Fruit fly (Drosophila melanogaster) whole organism, embryonic: ENCODE results near the gene CheA75a.
A peak's percentile ranks its signal among the peaks of the same experiment; 100 is the strongest.

Source experiments
- Abd-B ChIP-seq: fragments of 200-800 bp; sonication (Bioruptor generic); optimal IDR thresholded peaks from 2 replicates; lab custom pipeline; 2018; ENCODE audit warnings: missing biosample characterization, mild to moderate bottlenecking, missing genetic modification characterization, moderate library complexity
- Atf-2 ChIP-seq: fragments of 200-800 bp; sonication (Bioruptor generic); optimal IDR thresholded peaks from 2 replicates; lab custom pipeline; 2016; ENCODE audit warnings: missing biosample characterization, missing genetic modification characterization
- Bdp1 ChIP-seq: fragments of 200-800 bp; sonication (Bioruptor generic); optimal IDR thresholded peaks from 3 replicates; lab custom pipeline; 2016; ENCODE audit warnings: missing biosample characterization, missing genetic modification characterization
- CG10321 ChIP-seq: fragments of 200-800 bp; sonication (Bioruptor generic); IDR thresholded peaks from 2 replicates; pipeline ENCODE4 v1.3.6; 2022; ENCODE audit warnings: missing biosample characterization, missing genetic modification characterization
- CG10431 ChIP-seq: fragments of 200-800 bp; sonication (Bioruptor generic); optimal IDR thresholded peaks from 3 replicates; lab custom pipeline; 2018; ENCODE audit warnings: missing biosample characterization, mild to moderate bottlenecking, missing genetic modification characterization
- CG10543 ChIP-seq: fragments of 200-800 bp; sonication (Bioruptor generic); optimal IDR thresholded peaks from 3 replicates; lab custom pipeline; 2017; ENCODE audit warnings: missing biosample characterization, mild to moderate bottlenecking, missing genetic modification characterization, moderate library complexity
- CG12659 ChIP-seq: fragments of 200-800 bp; sonication (Bioruptor generic); optimal IDR thresholded peaks from 3 replicates; lab custom pipeline; 2017; ENCODE audit warnings: mild to moderate bottlenecking, missing biosample characterization, missing genetic modification reagents, missing genetic modification characterization
- CG13287 ChIP-seq: fragments of 200-800 bp; sonication (Bioruptor generic); IDR thresholded peaks from 2 replicates; pipeline ENCODE4 v1.3.6; 2022; ENCODE audit warnings: missing biosample characterization, missing genetic modification characterization; ENCODE audit not compliant: partially characterized antibody
- CG15269 ChIP-seq: fragments of 200-800 bp; sonication (Bioruptor generic); optimal IDR thresholded peaks from 2 replicates; lab custom pipeline; 2018; ENCODE audit warnings: missing biosample characterization, mild to moderate bottlenecking, missing genetic modification characterization, moderate library complexity
- CG18262 ChIP-seq: fragments of 200-800 bp; optimal IDR thresholded peaks from 3 replicates; lab custom pipeline; 2019; ENCODE audit warnings: missing biosample characterization, mild to moderate bottlenecking, missing genetic modification characterization, moderate library complexity
- CG18476 ChIP-seq: fragments of 200-800 bp; sonication (Bioruptor generic); optimal IDR thresholded peaks from 2 replicates; lab custom pipeline; 2016; ENCODE audit warnings: missing biosample characterization, mild to moderate bottlenecking, missing genetic modification characterization
- CG4617 ChIP-seq: fragments of 200-800 bp; sonication (Bioruptor generic); optimal IDR thresholded peaks from 3 replicates; lab custom pipeline; 2016; ENCODE audit warnings: missing biosample characterization, missing genetic modification characterization, borderline replicate concordance
- CG4730 ChIP-seq: fragments of 200-800 bp; sonication (Bioruptor generic); IDR thresholded peaks from 2 replicates; pipeline ENCODE4 v1.3.6; 2022; ENCODE audit warnings: missing biosample characterization, missing genetic modification characterization
- CG5245 ChIP-seq: fragments of 200-800 bp; sonication (Bioruptor generic); optimal IDR thresholded peaks from 3 replicates; lab custom pipeline; 2016; ENCODE audit warnings: missing biosample characterization, missing genetic modification characterization
- CG6683 ChIP-seq: fragments of 200-800 bp; sonication (Bioruptor generic); optimal IDR thresholded peaks from 2 replicates; lab custom pipeline; 2017; ENCODE audit warnings: missing biosample characterization, mild to moderate bottlenecking, missing genetic modification characterization, missing genetic modification reagents
- CG6813 ChIP-seq: fragments of 200-800 bp; sonication (Bioruptor generic); optimal IDR thresholded peaks from 2 replicates; lab custom pipeline; 2017; ENCODE audit warnings: missing biosample characterization, missing genetic modification characterization, mild to moderate bottlenecking, moderate library complexity, missing genetic modification reagents
- CG7839 ChIP-seq: fragments of 200-800 bp; sonication (Bioruptor generic); optimal IDR thresholded peaks from 3 replicates; lab custom pipeline; 2018; ENCODE audit warnings: missing biosample characterization, mild to moderate bottlenecking, missing genetic modification characterization, moderate library complexity
- CG8089 ChIP-seq: fragments of 200-800 bp; sonication (Bioruptor generic); optimal IDR thresholded peaks from 3 replicates; lab custom pipeline; 2016; ENCODE audit warnings: missing biosample characterization, missing genetic modification characterization
- CG8944 ChIP-seq: fragments of 200-800 bp; sonication (Bioruptor generic); optimal IDR thresholded peaks from 3 replicates; lab custom pipeline; 2016; ENCODE audit warnings: missing biosample characterization, missing genetic modification characterization
- CG9609 ChIP-seq: fragments of 200-800 bp; sonication (Bioruptor generic); optimal IDR thresholded peaks from 3 replicates; lab custom pipeline; 2016; ENCODE audit warnings: missing biosample characterization, missing genetic modification characterization
- CG9797 ChIP-seq: fragments of 200-800 bp; sonication (Bioruptor generic); optimal IDR thresholded peaks from 3 replicates; lab custom pipeline; 2018; ENCODE audit warnings: missing biosample characterization, mild to moderate bottlenecking, missing genetic modification characterization
- Camta ChIP-seq: fragments of 200-800 bp; sonication (Bioruptor generic); optimal IDR thresholded peaks from 2 replicates; lab custom pipeline; 2016; ENCODE audit warnings: missing biosample characterization, missing genetic modification characterization
- CrebB ChIP-seq: fragments of 200-800 bp; sonication (Bioruptor generic); optimal IDR thresholded peaks from 3 replicates; lab custom pipeline; 2018; ENCODE audit warnings: missing biosample characterization, mild to moderate bottlenecking, missing genetic modification characterization
- D19A ChIP-seq: fragments of 200-800 bp; optimal IDR thresholded peaks from 3 replicates; lab custom pipeline; 2019; ENCODE audit warnings: missing biosample characterization, mild to moderate bottlenecking, missing genetic modification characterization, moderate library complexity
- Doc2 ChIP-seq: fragments of 200-800 bp; sonication (Bioruptor generic); IDR thresholded peaks from 2 replicates; pipeline ENCODE4 v1.3.6; 2022; ENCODE audit warnings: missing biosample characterization, missing genetic modification characterization
- Doc3 ChIP-seq: fragments of 200-800 bp; sonication (Bioruptor generic); IDR thresholded peaks from 3 replicates; pipeline ENCODE4 v1.3.6; 2022; ENCODE audit warnings: missing biosample characterization, missing genetic modification characterization; ENCODE audit not compliant: partially characterized antibody
- Ets65A ChIP-seq: fragments of 200-800 bp; sonication (Bioruptor generic); peaks from one replicate; lab custom pipeline; 2016; ENCODE audit warnings: missing biosample characterization, missing genetic modification characterization
- Fer2 ChIP-seq: fragments of 200-800 bp; sonication (Bioruptor generic); optimal IDR thresholded peaks from 2 replicates; lab custom pipeline; 2018; ENCODE audit warnings: missing biosample characterization, mild to moderate bottlenecking, missing genetic modification characterization, moderate library complexity
- HLH3B ChIP-seq: fragments of 200-800 bp; sonication (Bioruptor generic); IDR thresholded peaks from 2 replicates; pipeline ENCODE4 v1.3.6; 2022; ENCODE audit warnings: missing biosample characterization, missing genetic modification characterization
- Jarid2 ChIP-seq: fragments of 200-800 bp; sonication (Bioruptor generic); optimal IDR thresholded peaks from 3 replicates; lab custom pipeline; 2017; ENCODE audit warnings: mild to moderate bottlenecking, missing biosample characterization, missing genetic modification reagents, missing genetic modification characterization
- MBD-R2 ChIP-seq: fragments of 200-800 bp; sonication (Bioruptor generic); IDR thresholded peaks from 2 replicates; pipeline ENCODE4 v1.3.6; 2022; ENCODE audit warnings: missing biosample characterization, missing genetic modification characterization
- Meics ChIP-seq: fragments of 200-800 bp; sonication (Bioruptor generic); optimal IDR thresholded peaks from 2 replicates; lab custom pipeline; 2017; ENCODE audit warnings: missing biosample characterization, mild to moderate bottlenecking, missing genetic modification characterization
- NFAT ChIP-seq: fragments of 200-800 bp; sonication (Bioruptor generic); IDR thresholded peaks from 2 replicates; pipeline ENCODE4 v1.3.6; 2022; ENCODE audit warnings: missing biosample characterization, missing genetic modification characterization
- Scr ChIP-seq: fragments of 200-800 bp; sonication (Bioruptor generic); IDR thresholded peaks from 2 replicates; pipeline ENCODE4 v1.3.6; 2022; ENCODE audit warnings: missing biosample characterization, missing genetic modification characterization; ENCODE audit not compliant: partially characterized antibody
- Sox100B ChIP-seq: fragments of 200-800 bp; sonication (Bioruptor generic); optimal IDR thresholded peaks from 3 replicates; lab custom pipeline; 2018; ENCODE audit warnings: missing biosample characterization, mild to moderate bottlenecking, missing genetic modification characterization
- Ssrp ChIP-seq: fragments of 200-800 bp; sonication (Bioruptor generic); optimal IDR thresholded peaks from 2 replicates; lab custom pipeline; 2018; ENCODE audit warnings: missing biosample characterization, mild to moderate bottlenecking, missing genetic modification characterization, moderate library complexity
- Xbp1 ChIP-seq: fragments of 200-800 bp; sonication (Bioruptor generic); optimal IDR thresholded peaks from 3 replicates; lab custom pipeline; 2016; ENCODE audit warnings: missing biosample characterization, mild to moderate bottlenecking, missing genetic modification characterization
- crp ChIP-seq, 2 experiments: fragments of 200-800 bp; sonication (Bioruptor generic); optimal IDR thresholded peaks; 2 replicates in 1 of 2; 3 replicates in 1 of 2; lab custom pipeline; 2017; ENCODE audit warnings: missing biosample characterization in 2 of 2, missing genetic modification characterization in 2 of 2, mild to moderate bottlenecking in 1 of 2, moderate library complexity in 1 of 2
- ems ChIP-seq: fragments of 200-800 bp; sonication (Bioruptor generic); optimal IDR thresholded peaks from 3 replicates; lab custom pipeline; 2016; ENCODE audit warnings: missing biosample characterization, missing genetic modification characterization
- gro ChIP-seq: fragments of 200-800 bp; sonication (Bioruptor generic); optimal IDR thresholded peaks from 2 replicates; lab custom pipeline; 2016; ENCODE audit warnings: missing biosample characterization, missing genetic modification characterization
- kah ChIP-seq: fragments of 200-800 bp; sonication (Bioruptor generic); optimal IDR thresholded peaks from 2 replicates; lab custom pipeline; 2018; ENCODE audit warnings: missing biosample characterization, mild to moderate bottlenecking, missing genetic modification characterization
- knrl ChIP-seq: fragments of 200-800 bp; sonication (Bioruptor generic); IDR thresholded peaks from 3 replicates; pipeline ENCODE4 v1.3.6; 2022; ENCODE audit warnings: missing biosample characterization, missing genetic modification characterization; ENCODE audit not compliant: partially characterized antibody
- lbe ChIP-seq: fragments of 200-800 bp; sonication (Bioruptor generic); optimal IDR thresholded peaks from 2 replicates; lab custom pipeline; 2016; ENCODE audit warnings: missing biosample characterization, mild to moderate bottlenecking, missing genetic modification characterization
- nmo ChIP-seq: fragments of 200-800 bp; sonication (Bioruptor generic); optimal IDR thresholded peaks from 2 replicates; lab custom pipeline; 2018; ENCODE audit warnings: missing biosample characterization, mild to moderate bottlenecking, missing genetic modification characterization, moderate library complexity
- schlank ChIP-seq: fragments of 200-800 bp; sonication (Bioruptor generic); optimal IDR thresholded peaks from 2 replicates; lab custom pipeline; 2018; ENCODE audit warnings: missing biosample characterization, mild to moderate bottlenecking, missing genetic modification characterization
- sisA ChIP-seq: fragments of 200-800 bp; sonication (Bioruptor generic); IDR thresholded peaks from 2 replicates; pipeline ENCODE4 v1.3.6; 2022; ENCODE audit warnings: missing biosample characterization, missing genetic modification characterization
- slbo ChIP-seq: fragments of 200-800 bp; sonication (Bioruptor generic); IDR thresholded peaks from 2 replicates; pipeline ENCODE4 v1.3.6; 2022; ENCODE audit warnings: missing biosample characterization, missing genetic modification characterization
- tup ChIP-seq: fragments of 200-800 bp; sonication (Bioruptor generic); optimal IDR thresholded peaks from 2 replicates; lab custom pipeline; 2016; ENCODE audit warnings: missing biosample characterization, mild to moderate bottlenecking, missing genetic modification characterization, moderate library complexity
- tx ChIP-seq: fragments of 200-800 bp; sonication (Bioruptor generic); optimal IDR thresholded peaks from 2 replicates; lab custom pipeline; 2016; ENCODE audit warnings: missing biosample characterization, missing genetic modification characterization
- vfl ChIP-seq: fragments of 200-800 bp; sonication (Bioruptor generic); optimal IDR thresholded peaks from 2 replicates; lab custom pipeline; 2016; ENCODE audit warnings: missing biosample characterization, missing genetic modification characterization
- wdn ChIP-seq: fragments of 200-800 bp; sonication (Bioruptor generic); IDR thresholded peaks from 2 replicates; pipeline ENCODE4 v1.3.6; 2022; ENCODE audit warnings: missing biosample characterization, missing genetic modification characterization

The CheA75a gene

DNA sequence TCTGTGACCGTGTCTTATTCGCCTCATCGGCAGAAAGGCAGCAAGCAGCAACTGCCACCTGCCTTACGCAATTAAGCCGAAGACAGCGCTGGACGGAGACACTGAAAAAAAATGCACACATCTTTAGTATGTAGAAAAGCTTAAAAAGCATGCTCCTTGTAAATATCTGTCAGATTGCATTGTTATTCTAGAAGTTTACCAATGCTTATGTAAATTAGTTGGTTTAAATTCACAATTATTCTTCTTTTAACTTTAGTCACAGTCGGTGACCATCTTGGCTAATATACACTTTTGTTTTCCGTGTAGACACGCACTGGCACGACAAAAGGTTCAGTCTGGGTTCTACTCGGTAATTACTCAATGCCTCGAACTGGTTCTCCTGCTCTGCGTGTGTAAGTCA lies 36.2 kb upstream of the CheA75a start (continued):
- TF ChIP-seq lbe (GFP tag; lab: Kevin White, UChicago) = peak; percentile 38
- peak; percentile 4 for TF ChIP-seq Sox100B (GFP tag; lab: Kevin White, UChicago)
- no peak for TF ChIP-seq Jarid2 (GFP tag; lab: Kevin White, UChicago)
- TF ChIP-seq Abd-B (GFP tag; lab: Kevin White, UChicago) = no peak
- no peak for TF ChIP-seq Atf-2 (GFP tag; lab: Kevin White, UChicago)
- TF ChIP-seq CG7839 (tag; lab: Kevin White, UChicago) = peak; percentile 61
- no peak for TF ChIP-seq schlank (tag; lab: Kevin White, UChicago)
- TF ChIP-seq CrebB (tag; lab: Kevin White, UChicago) = no peak
- peak; percentile 39 for TF ChIP-seq Xbp1 (GFP tag; lab: Kevin White, UChicago)
- TF ChIP-seq kah (GFP tag; lab: Kevin White, UChicago) = no peak
- TF ChIP-seq slbo (GFP tag; lab: Robert Waterston, UW) = no peak
- peak; percentile 1 for TF ChIP-seq Bdp1 (GFP tag; lab: Kevin White, UChicago)
- TF ChIP-seq wdn (GFP tag; lab: Robert Waterston, UW) = peak; percentile 19; the same call in 1 of the 2 replicates
- no peak for TF ChIP-seq sisA (GFP tag; lab: Robert Waterston, UW)
- TF ChIP-seq CG4730 (GFP tag; lab: Robert Waterston, UW) = no peak
- TF ChIP-seq Doc2 (GFP tag; lab: Robert Waterston, UW) = no peak
- peak; percentile 42 for TF ChIP-seq Meics (GFP tag; lab: Kevin White, UChicago)
- no peak for TF ChIP-seq CG10543 (GFP tag; lab: Kevin White, UChicago)
- TF ChIP-seq CG6813 = no peak
- no peak for TF ChIP-seq CG9797 (GFP tag; lab: Kevin White, UChicago)
- TF ChIP-seq CG10321 (GFP tag; lab: Robert Waterston, UW) = no peak
- no peak for TF ChIP-seq CG13287
- TF ChIP-seq CG10431 (GFP tag; lab: Kevin White, UChicago) = no peak
- no peak for TF ChIP-seq crp (GFP tag; optimal IDR thresholded peaks at IDR 0.05; lab: Kevin White, UChicago)
- TF ChIP-seq Doc3 = no peak
- no peak for TF ChIP-seq MBD-R2
- no peak for TF ChIP-seq vfl (GFP tag; lab: Kevin White, UChicago)
- peak; percentile 7 for TF ChIP-seq Ets65A (GFP tag; lab: Kevin White, UChicago)
- peak; percentile 71 for TF ChIP-seq CG18262 (tag; lab: Kevin White, UChicago)
- TF ChIP-seq ems (GFP tag; lab: Kevin White, UChicago) = peak; percentile 23
- TF ChIP-seq tup = no peak
- no peak for TF ChIP-seq gro (GFP tag; lab: Kevin White, UChicago)
- no peak for TF ChIP-seq Scr (GFP tag; lab: Robert Waterston, UW)
- no peak for TF ChIP-seq CG4617 (GFP tag; lab: Kevin White, UChicago)
- peak; percentile 40 for TF ChIP-seq Camta (GFP tag; lab: Kevin White, UChicago)
- peak; percentile 38 for TF ChIP-seq CG18476
- TF ChIP-seq knrl (GFP tag; lab: Robert Waterston, UW) = no peak
- TF ChIP-seq CG8089 = no peak
- TF ChIP-seq Fer2 (tag; lab: Kevin White, UChicago) = no peak
- TF ChIP-seq CG12659 (GFP tag; lab: Kevin White, UChicago) = peak; percentile 6
- no peak for TF ChIP-seq CG8944 (GFP tag; lab: Kevin White, UChicago)
- peak; percentile 41 for TF ChIP-seq Ssrp (tag; lab: Kevin White, UChicago)
- TF ChIP-seq D19A (tag; lab: Kevin White, UChicago) = peak; percentile 55
- TF ChIP-seq CG5245 (GFP tag; lab: Kevin White, UChicago) = peak; percentile 12
- TF ChIP-seq HLH3B (GFP tag; lab: Robert Waterston, UW) = no peak
- TF ChIP-seq CG15269 = peak; percentile 35
- peak; percentile 61 for TF ChIP-seq nmo
- no peak for TF ChIP-seq CG6683 (GFP tag; lab: Kevin White, UChicago)
- no peak for TF ChIP-seq CG9609 (GFP tag; lab: Kevin White, UChicago)
- TF ChIP-seq tx (GFP tag; lab: Kevin White, UChicago) = peak; percentile 26
- TF ChIP-seq NFAT = no peak
